Fruit fly (Drosophila melanogaster) S2 (cell line): ENCODE measurements around the gene CG43131.

Experiments
- CG8478 ChIP-seq: fragments of >200 bp; optimal IDR thresholded peaks from 2 replicates; lab custom pipeline; 2018
- CTCF ChIP-seq, 2 experiments: fragments of >200 bp; optimal IDR thresholded peaks; 2 replicates each; lab custom pipeline; 2018

The CG43131 gene

dm6 chr3R:5073809-5074208 is 35.2 kb downstream of the CG43131 start:
- TF ChIP-seq CG8478 (lab: Kevin White, UChicago) (no peak), CTCF (optimal IDR thresholded peaks at IDR 0.05; lab: Kevin White, UChicago) (no peak)

dm6 chr3R:5067380-5067779 is 41.6 kb downstream of the CG43131 start:
- TF ChIP-seq CTCF (optimal IDR thresholded peaks at IDR 0.05; lab: Kevin White, UChicago) (no peak), CG8478 (lab: Kevin White, UChicago) (no peak)

- TF ChIP-seq CG8478 (lab: Kevin White, UChicago) (no peak), CTCF (optimal IDR thresholded peaks at IDR 0.05; lab: Kevin White, UChicago) (no peak)
Measured at dm6 chr3R:5066528-5067167, 42.3 kb downstream of the CG43131 start.

dm6 chr3R:5065656-5066077 is 43.3 kb downstream of the CG43131 start:
- no peak for TF ChIP-seq CG8478 (lab: Kevin White, UChicago)
- no peak for TF ChIP-seq CTCF (optimal IDR thresholded peaks at IDR 0.05; lab: Kevin White, UChicago)

- TF ChIP-seq CG8478 (lab: Kevin White, UChicago) (no peak), CTCF (optimal IDR thresholded peaks at IDR 0.05; lab: Kevin White, UChicago) (no peak)
Measured at dm6 chr3R:5064542-5065358, 44.2 kb downstream of the CG43131 start.

- no peak for TF ChIP-seq CG8478 (lab: Kevin White, UChicago)
- no peak for TF ChIP-seq CTCF (optimal IDR thresholded peaks at IDR 0.05; lab: Kevin White, UChicago)
Measured at dm6 chr3R:5063260-5063667, 45.7 kb downstream of the CG43131 start.

- no peak for TF ChIP-seq CG8478 (lab: Kevin White, UChicago)
- TF ChIP-seq CTCF (optimal IDR thresholded peaks at IDR 0.05; lab: Kevin White, UChicago), result no peak
Measured at dm6 chr3R:5062502-5062901, 46.5 kb downstream of the CG43131 start.

- TF ChIP-seq CG8478 (lab: Kevin White, UChicago) (no peak), CTCF (optimal IDR thresholded peaks at IDR 0.05; lab: Kevin White, UChicago) (no peak)
Measured at dm6 chr3R:5061340-5061701, 47.7 kb downstream of the CG43131 start.

dm6 chr3R:5060669-5061339 is 48.2 kb downstream of the CG43131 start:
- TF ChIP-seq CG8478 (lab: Kevin White, UChicago), result no peak
- TF ChIP-seq CTCF (optimal IDR thresholded peaks at IDR 0.05; lab: Kevin White, UChicago), result no peak

- TF ChIP-seq CTCF (optimal IDR thresholded peaks at IDR 0.05; lab: Kevin White, UChicago), result no peak
- no peak for TF ChIP-seq CG8478 (lab: Kevin White, UChicago)
Measured at dm6 chr3R:5060281-5060668, 48.7 kb downstream of the CG43131 start.

- no peak for TF ChIP-seq CTCF (optimal IDR thresholded peaks at IDR 0.05; lab: Kevin White, UChicago)
- TF ChIP-seq CG8478 (lab: Kevin White, UChicago), result no peak
Measured at dm6 chr3R:5059320-5059719, 49.7 kb downstream of the CG43131 start.
